Worm (Caenorhabditis elegans) whole organism, early embryonic: ENCODE data around the gene F02A9.7.
A peak's percentile ranks its signal among the peaks of the same experiment; 100 is the strongest.

Experiments
- B0310.2 ChIP-seq: sonication (generic microtip); optimal IDR thresholded peaks from 2 replicates; lab custom pipeline; 2016; ENCODE audit warnings: mild to moderate bottlenecking, missing genetic modification characterization, missing compliant biosample characterization
- F13C5.2 ChIP-seq: sonication (generic microtip); optimal IDR thresholded peaks from 2 replicates; lab custom pipeline; 2017; ENCODE audit warnings: mild to moderate bottlenecking, missing genetic modification characterization, inconsistent platforms, missing compliant biosample characterization
- aly-1 ChIP-seq: sonication (generic microtip); optimal IDR thresholded peaks from 2 replicates; lab custom pipeline; 2016; ENCODE audit warnings: missing genetic modification characterization, missing compliant biosample characterization
- ama-1 ChIP-seq: fragments of 150-350 bp; optimal IDR thresholded peaks from 2 replicates; lab custom pipeline; 2014
- ceh-13 ChIP-seq: fragments of 200-800 bp; sonication (Bioruptor generic); optimal IDR thresholded peaks from 2 replicates; lab custom pipeline; 2018; ENCODE audit warnings: mild to moderate bottlenecking, missing genetic modification characterization, missing compliant biosample characterization
- ceh-36 ChIP-seq: sonication (generic microtip); optimal IDR thresholded peaks from 2 replicates; lab custom pipeline; 2016; ENCODE audit warnings: missing genetic modification characterization, inconsistent platforms, missing compliant biosample characterization
- ets-7 ChIP-seq: sonication (generic microtip); optimal IDR thresholded peaks from 2 replicates; lab custom pipeline; 2016; ENCODE audit warnings: missing genotype, missing genetic modification characterization, missing compliant biosample characterization
- flt-1 ChIP-seq: fragments of 200-800 bp; sonication (Bioruptor generic); IDR thresholded peaks from 2 replicates; pipeline ENCODE4 v1.3.6; 2022; ENCODE audit warnings: missing genetic modification characterization, missing compliant biosample characterization
- hmbx-1 ChIP-seq: sonication (generic microtip); optimal IDR thresholded peaks from 2 replicates; lab custom pipeline; 2016; ENCODE audit warnings: mild to moderate bottlenecking, missing genetic modification characterization, missing compliant biosample characterization
- hmg-4 ChIP-seq: fragments of 200-800 bp; sonication (Bioruptor generic); optimal IDR thresholded peaks from 2 replicates; lab custom pipeline; 2018; ENCODE audit warnings: mild to moderate bottlenecking, missing genetic modification characterization, missing compliant biosample characterization
- hnd-1 ChIP-seq: sonication (generic microtip); optimal IDR thresholded peaks from 2 replicates; lab custom pipeline; 2016; ENCODE audit warnings: missing genetic modification characterization, missing compliant biosample characterization
- pes-1 ChIP-seq: fragments of 200-800 bp; sonication (Bioruptor generic); IDR thresholded peaks from 2 replicates; pipeline ENCODE4 v1.3.6; 2022; ENCODE audit warnings: missing genetic modification reagents, missing genetic modification characterization, missing compliant biosample characterization
- scrt-1 ChIP-seq: fragments of 200-800 bp; sonication (Bioruptor generic); IDR thresholded peaks from 2 replicates; pipeline ENCODE4 v1.3.6; 2022; ENCODE audit warnings: missing genetic modification characterization, missing compliant biosample characterization
- sea-1 ChIP-seq: fragments of 200-800 bp; sonication (Bioruptor generic); conservative IDR thresholded peaks from 2 replicates; pipeline ENCODE4 v1.3.6; 2022; ENCODE audit warnings: missing genetic modification characterization, missing compliant biosample characterization
- tbx-11 ChIP-seq: fragments of 200-800 bp; sonication (Bioruptor generic); IDR thresholded peaks from 2 replicates; pipeline ENCODE4 v1.3.6; 2022; ENCODE audit warnings: missing genetic modification characterization, missing compliant biosample characterization
- tbx-37 ChIP-seq: fragments of 200-800 bp; sonication (Bioruptor generic); conservative IDR thresholded peaks from 2 replicates; pipeline ENCODE4 v1.3.6; 2022; ENCODE audit warnings: missing genetic modification reagents, missing genetic modification characterization, missing compliant biosample characterization
- tra-4 ChIP-seq: sonication (generic microtip); optimal IDR thresholded peaks from 2 replicates; lab custom pipeline; 2017; ENCODE audit warnings: missing genetic modification characterization, missing compliant biosample characterization

F02A9.7 gene

ce11 chrIII:9110270-9110669, 34.8 kb upstream of the F02A9.7 start:
- TF ChIP-seq hmg-4 (GFP tag; lab: Kevin White, UChicago): no peak
- no peak for TF ChIP-seq tbx-37 (GFP tag; lab: Robert Waterston, UW)
- TF ChIP-seq scrt-1: no peak
- TF ChIP-seq tbx-11 (GFP tag; lab: Robert Waterston, UW): no peak
- TF ChIP-seq pes-1: no peak
- TF ChIP-seq flt-1 (GFP tag; lab: Robert Waterston, UW): no peak
- no peak for TF ChIP-seq ama-1 (lab: Kevin White, UChicago)
- TF ChIP-seq sea-1: no peak
- TF ChIP-seq ceh-13: no peak
- TF ChIP-seq ets-7 (tag; lab: Kevin White, UChicago): no peak
- no peak for TF ChIP-seq B0310.2 (tag; lab: Kevin White, UChicago)
- TF ChIP-seq hmbx-1 (tag; lab: Kevin White, UChicago): no peak
- no peak for TF ChIP-seq hnd-1 (tag; lab: Kevin White, UChicago)
- no peak for TF ChIP-seq F13C5.2 (tag; lab: Kevin White, UChicago)

- TF ChIP-seq ceh-36 (peak; percentile 16), flt-1 (GFP tag; lab: Robert Waterston, UW) (no peak), tbx-11 (GFP tag; lab: Robert Waterston, UW) (no peak), ceh-13 (no peak), ama-1 (lab: Kevin White, UChicago) (no peak), scrt-1 (no peak)
Measured at ce11 chrIII:9109726-9110125, 34.3 kb upstream of the F02A9.7 start.

- TF ChIP-seq F13C5.2 (tag; lab: Kevin White, UChicago) (no peak), scrt-1 (no peak), aly-1 (tag; lab: Kevin White, UChicago) (no peak)
Measured at ce11 chrIII:9109172-9109571, 33.7 kb upstream of the F02A9.7 start, which contains the start of gene cya-1. Gene cya-1, minus strand, starts transcription at chrIII:9109272.

- no peak for TF ChIP-seq hmg-4 (GFP tag; lab: Kevin White, UChicago)
- no peak for TF ChIP-seq aly-1 (tag; lab: Kevin White, UChicago)
- no peak for TF ChIP-seq scrt-1
- no peak for TF ChIP-seq ceh-36
- no peak for TF ChIP-seq hmbx-1 (tag; lab: Kevin White, UChicago)
- no peak for TF ChIP-seq tbx-37 (GFP tag; lab: Robert Waterston, UW)
- no peak for TF ChIP-seq F13C5.2 (tag; lab: Kevin White, UChicago)
- no peak for TF ChIP-seq flt-1 (GFP tag; lab: Robert Waterston, UW)
- TF ChIP-seq B0310.2 (tag; lab: Kevin White, UChicago): no peak
- no peak for TF ChIP-seq sea-1
- TF ChIP-seq tbx-11 (GFP tag; lab: Robert Waterston, UW): no peak
- TF ChIP-seq tra-4 (tag; lab: Kevin White, UChicago): no peak
- TF ChIP-seq ceh-13: no peak
- TF ChIP-seq ama-1 (lab: Kevin White, UChicago): no peak
- no peak for TF ChIP-seq hnd-1 (tag; lab: Kevin White, UChicago)
- TF ChIP-seq pes-1: no peak
Measured at ce11 chrIII:9105653-9106052, 30.2 kb upstream of the F02A9.7 start.

ce11 chrIII:9104060-9104459, 28.6 kb upstream of the F02A9.7 start:
- TF ChIP-seq tra-4 (tag; lab: Kevin White, UChicago): peak; percentile 37
- TF ChIP-seq hmbx-1 (tag; lab: Kevin White, UChicago): peak; percentile 20
- peak; percentile 74 for TF ChIP-seq ceh-36
- peak; percentile 27 for TF ChIP-seq ets-7 (tag; lab: Kevin White, UChicago)
- peak; percentile 18 for TF ChIP-seq F13C5.2 (tag; lab: Kevin White, UChicago)
- peak; percentile 77 for TF ChIP-seq tbx-11 (GFP tag; lab: Robert Waterston, UW)
- no peak for TF ChIP-seq ama-1 (lab: Kevin White, UChicago)
- TF ChIP-seq hmg-4 (GFP tag; lab: Kevin White, UChicago): peak; percentile 80
- TF ChIP-seq aly-1 (tag; lab: Kevin White, UChicago): no peak
- no peak for TF ChIP-seq pes-1
- TF ChIP-seq flt-1 (GFP tag; lab: Robert Waterston, UW): peak; percentile 79
- TF ChIP-seq B0310.2 (tag; lab: Kevin White, UChicago): peak; percentile 73
- peak; percentile 87 for TF ChIP-seq scrt-1
- peak; percentile 75 for TF ChIP-seq ceh-13
- peak; percentile 76 for TF ChIP-seq tbx-37 (GFP tag; lab: Robert Waterston, UW)
- TF ChIP-seq sea-1: 0 out of 2 replicates have a peak, but pooled peaks have one; percentile 37
- TF ChIP-seq hnd-1 (tag; lab: Kevin White, UChicago): peak; percentile 77

- TF ChIP-seq ama-1 (lab: Kevin White, UChicago): no peak
- no peak for TF ChIP-seq pes-1
Measured at ce11 chrIII:9103643-9104042, 28.2 kb upstream of the F02A9.7 start, which contains the start of gene dos-1. Gene dos-1, plus strand, starts transcription at chrIII:9103943.

- TF ChIP-seq ceh-13: no peak
- no peak for TF ChIP-seq tbx-37 (GFP tag; lab: Robert Waterston, UW)
- no peak for TF ChIP-seq ets-7 (tag; lab: Kevin White, UChicago)
- no peak for TF ChIP-seq hmg-4 (GFP tag; lab: Kevin White, UChicago)
- no peak for TF ChIP-seq pes-1
- TF ChIP-seq scrt-1: no peak
- no peak for TF ChIP-seq aly-1 (tag; lab: Kevin White, UChicago)
- no peak for TF ChIP-seq ceh-36
- no peak for TF ChIP-seq tra-4 (tag; lab: Kevin White, UChicago)
- no peak for TF ChIP-seq ama-1 (lab: Kevin White, UChicago)
- TF ChIP-seq B0310.2 (tag; lab: Kevin White, UChicago): no peak
- TF ChIP-seq tbx-11 (GFP tag; lab: Robert Waterston, UW): no peak
- TF ChIP-seq hnd-1 (tag; lab: Kevin White, UChicago): no peak
- TF ChIP-seq F13C5.2 (tag; lab: Kevin White, UChicago): no peak
- TF ChIP-seq flt-1 (GFP tag; lab: Robert Waterston, UW): no peak
- TF ChIP-seq sea-1: no peak
- TF ChIP-seq hmbx-1 (tag; lab: Kevin White, UChicago): no peak
Measured at ce11 chrIII:9101212-9101611, 25.8 kb upstream of the F02A9.7 start, which contains the start of gene ZK507.1. Gene ZK507.1, minus strand, starts transcription at chrIII:9101312.
